Fruit fly (Drosophila melanogaster): ENCODE data around the gene Miro.

Miro gene

DNA sequence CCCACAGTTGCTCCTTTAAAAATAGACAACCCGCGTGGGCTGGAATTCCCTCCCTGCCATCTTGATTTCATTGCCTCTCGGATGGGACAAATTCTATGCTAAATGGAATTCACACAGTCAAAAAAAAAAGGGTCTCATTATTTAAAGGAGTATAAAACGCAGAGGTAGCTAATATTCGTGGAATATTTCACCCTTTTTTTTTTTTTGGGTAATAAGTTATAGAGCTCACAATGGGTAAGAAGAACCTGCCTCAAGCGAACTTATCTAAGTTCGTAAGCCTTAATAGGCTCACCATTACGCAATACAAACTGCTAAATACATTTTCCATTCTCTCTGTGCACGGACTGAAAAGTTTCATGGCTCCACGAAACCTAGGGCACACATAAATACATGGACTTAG lies 35.1 kb upstream of the Miro start (continued):
- TF ChIP-seq caup (GFP tag; optimal IDR thresholded peaks at IDR 0.05; ENCODE audit: severe bottlenecking), result peak; percentile 41
- TF ChIP-seq Hr39 (optimal IDR thresholded peaks at IDR 0.05), result no peak
- no peak for TF ChIP-seq insv (GFP tag; optimal IDR thresholded peaks at IDR 0.05)
- TF ChIP-seq mirr (GFP tag; optimal IDR thresholded peaks at IDR 0.05), result no peak
- no peak for TF ChIP-seq sim (GFP tag; IDR thresholded peaks at IDR 0.05)
- TF ChIP-seq CG6683 (GFP tag; optimal IDR thresholded peaks at IDR 0.05), result no peak
- TF ChIP-seq CG7556 (GFP tag; optimal IDR thresholded peaks at IDR 0.05), result peak; percentile 34
- no peak for TF ChIP-seq chinmo (GFP tag; IDR thresholded peaks at IDR 0.05; ENCODE audit: partially characterized antibody)
- TF ChIP-seq CG6765 (GFP tag; optimal IDR thresholded peaks at IDR 0.05), result no peak
- peak; percentile 38 for TF ChIP-seq lab (GFP tag; optimal IDR thresholded peaks at IDR 0.05)
- TF ChIP-seq CG16815 (GFP tag; optimal IDR thresholded peaks at IDR 0.05), result no peak
- TF ChIP-seq btn (GFP tag; optimal IDR thresholded peaks at IDR 0.05), result no peak
- TF ChIP-seq fu2 (GFP tag; optimal IDR thresholded peaks at IDR 0.05), result no peak
- TF ChIP-seq CG1647 (GFP tag; optimal IDR thresholded peaks at IDR 0.05), result no peak
- no peak for TF ChIP-seq CG10543 (GFP tag; optimal IDR thresholded peaks at IDR 0.05)
- no peak for TF ChIP-seq salm (tag; optimal IDR thresholded peaks at IDR 0.05)
- no peak for TF ChIP-seq CG4617 (GFP tag; optimal IDR thresholded peaks at IDR 0.05; ENCODE audit: borderline replicate concordance)
- no peak for TF ChIP-seq lbe (GFP tag; optimal IDR thresholded peaks at IDR 0.05)
- TF ChIP-seq Mes4 (GFP tag; optimal IDR thresholded peaks at IDR 0.05), result no peak
- no peak for TF ChIP-seq CG15011 (GFP tag; optimal IDR thresholded peaks at IDR 0.05)
- no peak for TF ChIP-seq CG17385 (GFP tag; optimal IDR thresholded peaks at IDR 0.05)
- TF ChIP-seq CG32532 (GFP tag; IDR thresholded peaks at IDR 0.05), result no peak
- TF ChIP-seq MESR4 (GFP tag; optimal IDR thresholded peaks at IDR 0.05), result no peak
- no peak for TF ChIP-seq cato (GFP tag; optimal IDR thresholded peaks at IDR 0.05; ENCODE audit: borderline replicate concordance)
- TF ChIP-seq lilli (GFP tag; optimal IDR thresholded peaks at IDR 0.05), result peak; percentile 30
- TF ChIP-seq Dad (GFP tag; optimal IDR thresholded peaks at IDR 0.05), result no peak
- no peak for TF ChIP-seq Dfd (GFP tag; optimal IDR thresholded peaks at IDR 0.05)
- TF ChIP-seq D19B (GFP tag; optimal IDR thresholded peaks at IDR 0.05), result no peak
- no peak for TF ChIP-seq CG18764 (GFP tag; optimal IDR thresholded peaks at IDR 0.05)
- TF ChIP-seq CG4820 (GFP tag; optimal IDR thresholded peaks at IDR 0.05), result no peak
- TF ChIP-seq CG12659 (GFP tag; optimal IDR thresholded peaks at IDR 0.05), result no peak
- TF ChIP-seq D (optimal IDR thresholded peaks at IDR 0.05), result no peak
- TF ChIP-seq D (GFP tag; optimal IDR thresholded peaks at IDR 0.05), result no peak
- no peak for TF ChIP-seq ap (GFP tag; IDR thresholded peaks at IDR 0.05)
- TF ChIP-seq Dbx (GFP tag; IDR thresholded peaks at IDR 0.05), result peak; percentile 65; the same call in 2 of the 3 replicates
- no peak for TF ChIP-seq sisA (GFP tag; IDR thresholded peaks at IDR 0.05)
- TF ChIP-seq H15 (GFP tag; IDR thresholded peaks at IDR 0.05), result no peak
- no peak for TF ChIP-seq CG7786 (GFP tag; optimal IDR thresholded peaks at IDR 0.05)
- peak; percentile 53; the same call in 1 of the 2 replicates for TF ChIP-seq slbo (GFP tag; IDR thresholded peaks at IDR 0.05)
- peak; percentile 16 for TF ChIP-seq grau (tag; optimal IDR thresholded peaks at IDR 0.05)
- TF ChIP-seq NFAT (GFP tag; IDR thresholded peaks at IDR 0.05), result no peak
- TF ChIP-seq slou (GFP tag; optimal IDR thresholded peaks at IDR 0.05), result no peak
- no peak for TF ChIP-seq CG3726 (GFP tag; IDR thresholded peaks at IDR 0.05)
- no peak for TF ChIP-seq CG18011 (GFP tag; optimal IDR thresholded peaks at IDR 0.05)
- no peak for TF ChIP-seq CG6175 (GFP tag; IDR thresholded peaks at IDR 0.05)
- no peak for TF ChIP-seq Vsx1 (GFP tag; optimal IDR thresholded peaks at IDR 0.05)
- TF ChIP-seq BtbVII (GFP tag; optimal IDR thresholded peaks at IDR 0.05), result peak; percentile 51
- TF ChIP-seq Adf1 (GFP tag; IDR thresholded peaks at IDR 0.05), result no peak
- TF ChIP-seq BEAF-32 (GFP tag; optimal IDR thresholded peaks at IDR 0.05), result no peak
- TF ChIP-seq B-H1 (GFP tag; IDR thresholded peaks at IDR 0.05), result no peak
- no peak for TF ChIP-seq CG3838 (GFP tag; optimal IDR thresholded peaks at IDR 0.05)
- no peak for TF ChIP-seq toy (GFP tag; IDR thresholded peaks at IDR 0.05)
- TF ChIP-seq Nf-YC (tag; optimal IDR thresholded peaks at IDR 0.05), result no peak

Data from whole organism, embryonic.